Worm (Caenorhabditis elegans) whole organism, midembryonic: ENCODE data around the gene str-111.

ENCODE experiments used
- T22C8.4 ChIP-seq: fragments of 200-800 bp; sonication (Bioruptor generic); IDR thresholded peaks from 2 replicates; pipeline ENCODE4 v1.3.6; 2022; ENCODE audit warnings: missing genetic modification characterization, missing compliant biosample characterization
- cog-1 ChIP-seq: sonication (generic microtip); optimal IDR thresholded peaks from 2 replicates; lab custom pipeline; 2016; ENCODE audit warnings: missing genetic modification characterization, missing compliant biosample characterization
- flt-1 ChIP-seq: fragments of 200-800 bp; sonication (Bioruptor generic); IDR thresholded peaks from 2 replicates; pipeline ENCODE4 v1.3.6; 2022; ENCODE audit warnings: missing genetic modification characterization, missing compliant biosample characterization
- klf-2 ChIP-seq: fragments of 200-800 bp; sonication (Bioruptor generic); conservative IDR thresholded peaks from 2 replicates; pipeline ENCODE4 v1.3.6; 2022; ENCODE audit warnings: missing genetic modification reagents, missing genetic modification characterization, missing compliant biosample characterization
- med-1 ChIP-seq: sonication (generic microtip); optimal IDR thresholded peaks from 2 replicates; lab custom pipeline; 2017; ENCODE audit warnings: missing genetic modification characterization, mild to moderate bottlenecking, missing compliant biosample characterization, antibody characterized with exemption, missing genetic modification reagents; ENCODE audit not compliant: insufficient read depth
- ref-1 ChIP-seq: fragments of 200-800 bp; sonication (Bioruptor generic); conservative IDR thresholded peaks from 2 replicates; pipeline ENCODE4 v1.3.6; 2022; ENCODE audit warnings: missing genetic modification reagents, missing genetic modification characterization, missing compliant biosample characterization
- tab-1 ChIP-seq: fragments of 200-800 bp; sonication (Bioruptor generic); IDR thresholded peaks from 2 replicates; pipeline ENCODE4 v1.3.6; 2022; ENCODE audit warnings: missing genetic modification characterization, missing compliant biosample characterization
- ztf-23 ChIP-seq: fragments of 200-800 bp; sonication (Bioruptor generic); IDR thresholded peaks from 2 replicates; pipeline ENCODE4 v1.3.6; 2022; ENCODE audit warnings: missing genetic modification reagents, missing genetic modification characterization, missing compliant biosample characterization
- ztf-29 ChIP-seq: fragments of 200-800 bp; sonication (Bioruptor generic); IDR thresholded peaks from 2 replicates; pipeline ENCODE4 v1.3.6; 2022; ENCODE audit warnings: missing genetic modification reagents, missing genetic modification characterization, missing compliant biosample characterization

The str-111 gene

ce11 chrV:16202618-16203017 lies 33.7 kb upstream of the str-111 start, which contains the start of gene F11A5.18:
F11A5.18 (plus strand) TSS chrV:16202918.
- no peak for TF ChIP-seq med-1 (GFP tag; lab: Kevin White, UChicago)
- TF ChIP-seq T22C8.4 (GFP tag; lab: Robert Waterston, UW) = no peak
- TF ChIP-seq ref-1 (GFP tag; lab: Robert Waterston, UW) = no peak
- no peak for TF ChIP-seq cog-1 (tag; lab: Kevin White, UChicago)
- TF ChIP-seq ztf-29 = no peak
- no peak for TF ChIP-seq ztf-23 (GFP tag; lab: Robert Waterston, UW)
- no peak for TF ChIP-seq flt-1 (GFP tag; lab: Robert Waterston, UW)
- TF ChIP-seq klf-2 (GFP tag; lab: Robert Waterston, UW) = no peak
- no peak for TF ChIP-seq tab-1 (GFP tag; lab: Robert Waterston, UW)

DNA sequence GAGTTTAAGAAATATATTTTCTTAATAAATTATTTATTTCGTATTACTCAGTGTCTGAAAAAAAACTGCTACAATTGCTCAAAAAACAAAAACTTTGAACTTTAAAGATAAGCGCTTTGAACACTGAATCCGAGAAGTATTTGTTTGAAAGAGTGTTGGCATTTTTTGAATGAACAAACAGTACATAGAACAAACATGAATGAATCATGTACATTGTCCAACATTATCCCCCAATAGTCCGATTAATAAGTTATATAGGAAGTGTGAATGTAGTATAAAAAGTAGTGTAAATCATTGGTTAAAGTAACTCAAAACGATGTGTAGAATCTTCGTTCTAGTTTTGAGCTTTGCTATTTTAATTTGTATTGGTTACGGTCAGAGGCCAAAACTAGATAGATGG lies 32.8 kb upstream of the str-111 start, which contains the start of gene F11A5.17:
TSS of gene F11A5.17 (plus strand) at position 301 of the 400 bp plus-strand sequence.
- no peak for TF ChIP-seq cog-1 (tag; lab: Kevin White, UChicago)
- TF ChIP-seq flt-1 (GFP tag; lab: Robert Waterston, UW) = no peak
- no peak for TF ChIP-seq med-1 (GFP tag; lab: Kevin White, UChicago)
- no peak for TF ChIP-seq tab-1 (GFP tag; lab: Robert Waterston, UW)
- no peak for TF ChIP-seq ref-1 (GFP tag; lab: Robert Waterston, UW)
- TF ChIP-seq klf-2 (GFP tag; lab: Robert Waterston, UW) = no peak
- TF ChIP-seq ztf-29 = no peak
- no peak for TF ChIP-seq T22C8.4 (GFP tag; lab: Robert Waterston, UW)
- TF ChIP-seq ztf-23 (GFP tag; lab: Robert Waterston, UW) = no peak

- TF ChIP-seq med-1 (GFP tag; lab: Kevin White, UChicago) = no peak
- TF ChIP-seq T22C8.4 (GFP tag; lab: Robert Waterston, UW) = no peak
- no peak for TF ChIP-seq klf-2 (GFP tag; lab: Robert Waterston, UW)
- no peak for TF ChIP-seq ztf-29
- no peak for TF ChIP-seq cog-1 (tag; lab: Kevin White, UChicago)
- no peak for TF ChIP-seq ztf-23 (GFP tag; lab: Robert Waterston, UW)
- TF ChIP-seq tab-1 (GFP tag; lab: Robert Waterston, UW) = no peak
- TF ChIP-seq flt-1 (GFP tag; lab: Robert Waterston, UW) = no peak
- no peak for TF ChIP-seq ref-1 (GFP tag; lab: Robert Waterston, UW)
These were observed 29.1 kb upstream of the str-111 start, which contains the start of gene F11A5.5 for ce11 chrV:16198016-16198415. F11A5.5 (plus strand) TSS chrV:16198316.

DNA sequence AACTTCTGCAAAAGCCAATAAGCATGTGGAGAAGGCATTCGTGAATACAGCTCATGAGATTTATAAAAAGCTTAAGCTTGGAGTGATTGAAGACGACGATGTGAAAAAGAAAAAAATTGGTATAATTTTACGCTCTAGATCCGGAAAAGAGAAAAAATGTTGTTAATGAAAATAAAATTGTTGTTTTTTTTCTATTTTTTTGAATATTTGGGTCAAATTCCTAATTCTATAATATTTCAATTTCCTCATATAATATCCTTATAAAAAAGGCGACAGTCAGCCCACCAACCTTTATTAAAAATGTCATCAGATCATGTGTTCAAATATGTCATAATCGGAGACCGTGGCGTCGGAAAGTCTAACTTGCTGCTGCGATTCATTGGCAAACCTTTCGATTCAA lies 26.5 kb upstream of the str-111 start, which contains the start of gene rabr-3:
TSS of gene rabr-3 (plus strand) at position 301 of the 400 bp plus-strand sequence.
- TF ChIP-seq med-1 (GFP tag; lab: Kevin White, UChicago) (no peak), ztf-29 (no peak), tab-1 (GFP tag; lab: Robert Waterston, UW) (no peak), ref-1 (GFP tag; lab: Robert Waterston, UW) (no peak), klf-2 (GFP tag; lab: Robert Waterston, UW) (no peak), flt-1 (GFP tag; lab: Robert Waterston, UW) (no peak), ztf-23 (GFP tag; lab: Robert Waterston, UW) (no peak), T22C8.4 (GFP tag; lab: Robert Waterston, UW) (no peak), cog-1 (tag; lab: Kevin White, UChicago) (no peak)

DNA sequence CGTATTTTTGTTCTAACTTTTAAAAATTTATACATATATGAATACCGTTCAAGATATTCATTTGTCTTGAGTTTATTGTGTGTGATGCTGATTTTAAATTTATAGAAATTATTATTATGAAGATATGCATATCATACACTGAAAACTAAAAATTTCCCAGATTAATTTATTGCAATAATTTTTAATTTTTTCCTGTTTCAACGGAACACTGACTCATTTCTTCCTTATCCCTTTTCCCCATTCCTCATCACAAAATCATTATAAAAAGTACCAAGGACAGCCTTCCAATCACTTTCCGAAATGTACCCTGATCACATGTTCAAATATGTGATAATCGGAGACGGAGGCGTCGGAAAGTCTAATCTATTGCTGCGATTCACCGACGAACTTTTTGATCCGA lies 25.7 kb upstream of the str-111 start, which contains the start of gene rabr-4:
TSS of gene rabr-4 (plus strand) at position 301 of the 400 bp plus-strand sequence.
- TF ChIP-seq med-1 (GFP tag; lab: Kevin White, UChicago) (no peak), ref-1 (GFP tag; lab: Robert Waterston, UW) (no peak), ztf-29 (no peak), cog-1 (tag; lab: Kevin White, UChicago) (no peak), T22C8.4 (GFP tag; lab: Robert Waterston, UW) (no peak), ztf-23 (GFP tag; lab: Robert Waterston, UW) (no peak), tab-1 (GFP tag; lab: Robert Waterston, UW) (no peak), flt-1 (GFP tag; lab: Robert Waterston, UW) (no peak), klf-2 (GFP tag; lab: Robert Waterston, UW) (no peak)

ce11 chrV:16192114-16192513 lies 23.2 kb upstream of the str-111 start, which contains the start of gene srh-279:
srh-279 (plus strand) TSS chrV:16192414.
- no peak for TF ChIP-seq T22C8.4 (GFP tag; lab: Robert Waterston, UW)
- no peak for TF ChIP-seq klf-2 (GFP tag; lab: Robert Waterston, UW)
- TF ChIP-seq flt-1 (GFP tag; lab: Robert Waterston, UW) = no peak
- TF ChIP-seq ref-1 (GFP tag; lab: Robert Waterston, UW) = no peak
- TF ChIP-seq ztf-29 = no peak
- no peak for TF ChIP-seq ztf-23 (GFP tag; lab: Robert Waterston, UW)
- no peak for TF ChIP-seq tab-1 (GFP tag; lab: Robert Waterston, UW)
- no peak for TF ChIP-seq med-1 (GFP tag; lab: Kevin White, UChicago)
- TF ChIP-seq cog-1 (tag; lab: Kevin White, UChicago) = no peak

DNA sequence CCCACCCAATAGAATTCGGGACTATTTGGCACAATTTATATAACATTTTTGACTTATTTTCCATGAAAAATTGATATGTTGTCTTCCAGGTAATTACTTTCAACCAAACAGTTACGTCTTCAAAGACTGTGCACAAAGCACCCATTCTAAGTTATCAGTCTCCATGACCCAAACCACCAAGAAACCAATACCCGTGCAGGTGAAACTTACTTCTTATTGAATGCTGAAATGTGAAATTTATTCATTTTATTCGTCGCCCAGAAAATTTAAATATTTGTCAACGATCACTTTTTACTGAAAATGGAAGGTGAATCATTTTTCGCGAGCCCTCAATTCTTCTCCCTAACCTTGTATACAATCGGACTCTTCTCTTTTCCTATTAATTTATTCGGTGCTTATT lies 21.6 kb upstream of the str-111 start, which contains the start of gene srh-281:
TSS of gene srh-281 (plus strand) at position 301 of the 400 bp plus-strand sequence.
- TF ChIP-seq klf-2 (GFP tag; lab: Robert Waterston, UW) (no peak), ztf-29 (no peak), cog-1 (tag; lab: Kevin White, UChicago) (no peak), T22C8.4 (GFP tag; lab: Robert Waterston, UW) (no peak), ref-1 (GFP tag; lab: Robert Waterston, UW) (no peak), med-1 (GFP tag; lab: Kevin White, UChicago) (no peak), ztf-23 (GFP tag; lab: Robert Waterston, UW) (no peak), flt-1 (GFP tag; lab: Robert Waterston, UW) (no peak), tab-1 (GFP tag; lab: Robert Waterston, UW) (no peak)

- TF ChIP-seq tab-1 (GFP tag; lab: Robert Waterston, UW) (no peak), klf-2 (GFP tag; lab: Robert Waterston, UW) (no peak), cog-1 (tag; lab: Kevin White, UChicago) (no peak)
These were observed 14.4 kb upstream of the str-111 start, which contains the start of gene srz-14 for ce11 chrV:16183357-16183756. srz-14 (plus strand) TSS chrV:16183657.

DNA sequence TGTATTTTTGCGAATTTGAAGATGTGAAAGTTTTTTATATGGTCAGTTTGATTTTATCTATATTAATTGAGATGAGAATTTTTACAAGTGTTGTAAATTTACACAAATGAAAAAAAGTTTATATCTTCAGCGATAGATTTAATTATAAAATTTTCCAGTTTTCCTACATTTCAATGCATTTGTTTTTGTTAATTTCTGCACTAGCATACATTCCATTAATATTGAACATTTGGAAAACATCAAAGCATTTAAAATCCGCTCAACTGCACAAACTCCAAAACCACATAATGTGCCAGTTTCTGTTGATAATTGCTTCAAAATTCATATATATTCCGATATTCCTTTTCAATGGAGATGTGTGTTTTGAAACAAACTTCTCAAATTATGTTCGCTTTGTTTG lies 14.0 kb upstream of the str-111 start, which contains the start of gene srh-277:
TSS of gene srh-277 (plus strand) at position 301 of the 400 bp plus-strand sequence.
- no peak for TF ChIP-seq ztf-23 (GFP tag; lab: Robert Waterston, UW)
- TF ChIP-seq cog-1 (tag; lab: Kevin White, UChicago) = no peak
- no peak for TF ChIP-seq ref-1 (GFP tag; lab: Robert Waterston, UW)
- no peak for TF ChIP-seq klf-2 (GFP tag; lab: Robert Waterston, UW)
- no peak for TF ChIP-seq T22C8.4 (GFP tag; lab: Robert Waterston, UW)
- no peak for TF ChIP-seq med-1 (GFP tag; lab: Kevin White, UChicago)
- TF ChIP-seq tab-1 (GFP tag; lab: Robert Waterston, UW) = no peak
